Fruit fly (Drosophila melanogaster) whole organism, pupa: ENCODE measurements around the gene Grx3.

Experiments
- CG12605 ChIP-seq: fragments of 200-800 bp; sonication (Bioruptor generic); IDR thresholded peaks from 2 replicates; pipeline ENCODE4 v1.3.6; 2022; ENCODE audit warnings: missing biosample characterization, missing genetic modification characterization
- CG15710 ChIP-seq: fragments of 200-800 bp; sonication (Bioruptor generic); optimal IDR thresholded peaks from 2 replicates; lab custom pipeline; 2018; ENCODE audit warnings: missing biosample characterization, mild to moderate bottlenecking, missing genetic modification characterization, moderate library complexity
- CG17806 ChIP-seq: fragments of 200-800 bp; sonication (Bioruptor generic); optimal IDR thresholded peaks from 2 replicates; lab custom pipeline; 2018; ENCODE audit warnings: missing biosample characterization, mild to moderate bottlenecking, missing genetic modification characterization, moderate library complexity
- CG4496 ChIP-seq: fragments of 200-800 bp; sonication (Bioruptor generic); IDR thresholded peaks from 3 replicates; pipeline ENCODE4 v1.3.6; 2022; ENCODE audit warnings: missing biosample characterization, missing genetic modification characterization
- EcR ChIP-seq: fragments of 200-800 bp; sonication (Bioruptor generic); optimal IDR thresholded peaks from 3 replicates; lab custom pipeline; 2019; ENCODE audit warnings: missing biosample characterization, missing genetic modification characterization, mild to moderate bottlenecking, moderate library complexity, missing genetic modification reagents
- Pif1A ChIP-seq: fragments of 200-800 bp; sonication (Bioruptor generic); optimal IDR thresholded peaks from 3 replicates; lab custom pipeline; 2016; ENCODE audit warnings: missing biosample characterization, missing genetic modification characterization

DNA sequence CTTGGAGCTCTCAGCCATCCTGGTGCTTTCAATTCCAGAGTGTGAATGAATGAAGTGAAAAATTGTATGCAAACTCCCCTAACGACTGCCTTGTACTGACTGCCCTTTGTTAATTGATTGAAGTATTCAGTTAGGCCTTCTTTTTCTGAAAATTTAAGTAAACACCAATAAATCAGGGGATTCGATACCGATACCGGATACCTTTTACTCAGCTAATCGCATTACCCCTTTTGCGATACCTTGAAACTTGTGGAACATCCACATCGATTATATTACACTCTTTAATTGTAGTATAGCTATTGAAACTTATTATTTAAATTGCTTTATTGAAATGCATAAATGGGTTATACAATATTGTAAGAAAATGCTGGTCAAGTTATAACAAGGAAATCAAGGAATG, 29.8 kb downstream of the Grx3 start, which contains the start of gene CG16957:
- TF ChIP-seq Pif1A (GFP tag; lab: Kevin White, UChicago) (no peak), CG17806 (tag; lab: Kevin White, UChicago) (no peak), CG4496 (GFP tag; lab: Robert Waterston, UW) (no peak), CG15710 (tag; lab: Kevin White, UChicago) (no peak), CG12605 (GFP tag; lab: Robert Waterston, UW) (no peak), EcR (GFP tag; lab: Kevin White, UChicago) (no peak)
